Worm (Caenorhabditis elegans) whole organism, young adult: ENCODE measurements around the gene pcp-3.

Experiments
- B0035.1 ChIP-seq: sonication (generic microtip); optimal IDR thresholded peaks from 2 replicates; lab custom pipeline; 2016; ENCODE audit warnings: missing genetic modification characterization, mild to moderate bottlenecking, missing compliant biosample characterization, missing genotype, missing genetic modification reagents
- B0261.1 ChIP-seq: sonication (generic microtip); optimal IDR thresholded peaks from 2 replicates; lab custom pipeline; 2016; ENCODE audit warnings: mild to moderate bottlenecking, missing genetic modification characterization, moderate library complexity, missing compliant biosample characterization
- F52B5.7 ChIP-seq: sonication (generic microtip); optimal IDR thresholded peaks from 2 replicates; lab custom pipeline; 2016; ENCODE audit warnings: mild to moderate bottlenecking, missing genetic modification characterization, missing compliant biosample characterization
- F55B11.4 ChIP-seq: sonication (generic microtip); optimal IDR thresholded peaks from 2 replicates; lab custom pipeline; 2016; ENCODE audit warnings: missing compliant biosample characterization, missing genetic modification characterization, borderline replicate concordance; ENCODE audit not compliant: insufficient read depth
- F57A8.1 ChIP-seq: fragments of 200-800 bp; sonication (Bioruptor generic); optimal IDR thresholded peaks from 2 replicates; lab custom pipeline; 2018; ENCODE audit warnings: mild to moderate bottlenecking, missing genetic modification characterization, moderate library complexity, missing compliant biosample characterization
- K12H6.12 ChIP-seq: fragments of 200-800 bp; sonication (Bioruptor generic); optimal IDR thresholded peaks from 2 replicates; lab custom pipeline; 2018; ENCODE audit warnings: mild to moderate bottlenecking, missing genetic modification characterization, missing compliant biosample characterization
- Y53F4B.3 ChIP-seq: fragments of 200-800 bp; sonication (Bioruptor generic); IDR thresholded peaks from 2 replicates; pipeline ENCODE4 v1.3.6; 2022; ENCODE audit warnings: missing genetic modification reagents, missing genetic modification characterization, missing compliant biosample characterization
- Y53G8AR.9 ChIP-seq: fragments of 200-800 bp; sonication (Bioruptor generic); conservative IDR thresholded peaks from 2 replicates; pipeline ENCODE4 v1.3.6; 2022; ENCODE audit warnings: missing genetic modification reagents, missing genetic modification characterization, missing compliant biosample characterization
- Y67H2A.10 ChIP-seq: fragments of 200-800 bp; sonication (Bioruptor generic); conservative IDR thresholded peaks from 2 replicates; pipeline ENCODE4 v1.3.6; 2022; ENCODE audit warnings: missing genetic modification reagents, missing genetic modification characterization, missing compliant biosample characterization
- Y95B8A.8 ChIP-seq: fragments of 200-800 bp; sonication (Bioruptor generic); IDR thresholded peaks from 2 replicates; pipeline ENCODE4 v1.3.6; 2022; ENCODE audit warnings: missing genetic modification reagents, missing genetic modification characterization, missing compliant biosample characterization
- ZK185.1 ChIP-seq: sonication (generic microtip); optimal IDR thresholded peaks from 2 replicates; lab custom pipeline; 2016; ENCODE audit warnings: mild to moderate bottlenecking, missing genetic modification characterization, missing compliant biosample characterization; ENCODE audit not compliant: poor library complexity, severe bottlenecking
- akir-1 ChIP-seq: fragments of 200-800 bp; sonication (Bioruptor generic); optimal IDR thresholded peaks from 2 replicates; lab custom pipeline; 2018; ENCODE audit warnings: mild to moderate bottlenecking, missing genetic modification characterization, moderate library complexity, missing compliant biosample characterization
- ama-1 ChIP-seq, 3 experiments: fragments of 150-350 bp in 1 of 3; sonication (generic microtip) in 2 of 3; optimal IDR thresholded peaks; 2 replicates each; lab custom pipeline; 2014 to 2018; ENCODE audit warnings: missing biosample characterization in 2 of 3, missing genetic modification characterization in 2 of 3, missing genetic modification reagents in 2 of 3
- attf-5 ChIP-seq: fragments of 200-800 bp; sonication (Bioruptor generic); optimal IDR thresholded peaks from 2 replicates; lab custom pipeline; 2018; ENCODE audit warnings: mild to moderate bottlenecking, missing genetic modification characterization, missing compliant biosample characterization
- ceh-40 ChIP-seq: fragments of 200-800 bp; sonication (Bioruptor generic); IDR thresholded peaks from 2 replicates; pipeline ENCODE4 v1.3.6; 2022; ENCODE audit warnings: missing genetic modification characterization, missing compliant biosample characterization
- ceh-91 ChIP-seq: fragments of 200-800 bp; sonication (Bioruptor generic); IDR thresholded peaks from 2 replicates; pipeline ENCODE4 v1.3.6; 2022; ENCODE audit warnings: missing genetic modification reagents, missing genetic modification characterization, missing compliant biosample characterization
- chd-7 ChIP-seq: sonication (generic microtip); optimal IDR thresholded peaks from 2 replicates; lab custom pipeline; 2016; ENCODE audit warnings: mild to moderate bottlenecking, missing genetic modification characterization, moderate library complexity, missing compliant biosample characterization
- dox-1 ChIP-seq: fragments of 200-800 bp; sonication (Bioruptor generic); IDR thresholded peaks from 2 replicates; pipeline ENCODE4 v1.3.6; 2022; ENCODE audit warnings: missing genetic modification reagents, missing genetic modification characterization, missing compliant biosample characterization
- dpff-1 ChIP-seq: sonication (generic microtip); optimal IDR thresholded peaks from 2 replicates; lab custom pipeline; 2017; ENCODE audit warnings: mild to moderate bottlenecking, missing genetic modification characterization, missing compliant biosample characterization
- efl-1 ChIP-seq: fragments of 150-350 bp; optimal IDR thresholded peaks from 2 replicates; lab custom pipeline; 2014; ENCODE audit warnings: missing biosample characterization, missing genetic modification reagents, missing genetic modification characterization
- fkh-3 ChIP-seq: sonication (generic microtip); optimal IDR thresholded peaks from 2 replicates; lab custom pipeline; 2016; ENCODE audit warnings: mild to moderate bottlenecking, missing genetic modification characterization, missing compliant biosample characterization
- him-1 ChIP-seq: sonication (generic microtip); optimal IDR thresholded peaks from 2 replicates; lab custom pipeline; 2016; ENCODE audit warnings: missing genotype, missing genetic modification reagents, missing genetic modification characterization, missing compliant biosample characterization
- hlh-12 ChIP-seq: sonication (generic microtip); optimal IDR thresholded peaks from 2 replicates; lab custom pipeline; 2016; ENCODE audit warnings: missing genetic modification characterization, missing compliant biosample characterization
- hmg-1.2 ChIP-seq: fragments of 200-800 bp; sonication (Bioruptor generic); IDR thresholded peaks from 2 replicates; pipeline ENCODE4 v1.3.6; 2022; ENCODE audit warnings: missing genetic modification reagents, missing genetic modification characterization, missing compliant biosample characterization
- hmg-20 ChIP-seq: fragments of 200-800 bp; sonication (Bioruptor generic); IDR thresholded peaks from 2 replicates; pipeline ENCODE4 v1.3.6; 2022; ENCODE audit warnings: missing genetic modification reagents, missing genetic modification characterization, missing compliant biosample characterization
- lag-1 ChIP-seq: fragments of 200-800 bp; sonication (Bioruptor generic); IDR thresholded peaks from 2 replicates; pipeline ENCODE4 v1.3.6; 2022; ENCODE audit warnings: missing genetic modification reagents, missing genetic modification characterization, missing compliant biosample characterization
- lin-35 ChIP-seq, 3 experiments: fragments of 150-350 bp in 2 of 3; sonication (generic microtip) in 1 of 3; optimal IDR thresholded peaks; 2 replicates each; lab custom pipeline; 2014 to 2018; ENCODE audit warnings: missing biosample characterization in 3 of 3, missing genetic modification characterization in 3 of 3, missing genetic modification reagents in 3 of 3
- lin-54 ChIP-seq: fragments of 200-800 bp; sonication (Bioruptor generic); optimal IDR thresholded peaks from 2 replicates; lab custom pipeline; 2018; ENCODE audit warnings: mild to moderate bottlenecking, missing genetic modification characterization, missing compliant biosample characterization
- madf-10 ChIP-seq: sonication (generic microtip); optimal IDR thresholded peaks from 2 replicates; lab custom pipeline; 2016; ENCODE audit warnings: mild to moderate bottlenecking, missing genetic modification characterization, missing compliant biosample characterization
- mel-28 ChIP-seq: sonication (generic microtip); optimal IDR thresholded peaks from 2 replicates; lab custom pipeline; 2016; ENCODE audit warnings: borderline replicate concordance, mild to moderate bottlenecking, missing genetic modification characterization, missing compliant biosample characterization
- mxl-1 ChIP-seq: sonication (generic microtip); optimal IDR thresholded peaks from 2 replicates; lab custom pipeline; 2016; ENCODE audit warnings: missing genetic modification characterization, missing compliant biosample characterization
- nfya-1 ChIP-seq: sonication (generic microtip); optimal IDR thresholded peaks from 2 replicates; lab custom pipeline; 2017; ENCODE audit warnings: antibody characterized with exemption, missing compliant biosample characterization, missing genetic modification characterization, borderline replicate concordance; ENCODE audit not compliant: insufficient read depth
- nfya-2 ChIP-seq: fragments of 200-800 bp; sonication (Bioruptor generic); IDR thresholded peaks from 2 replicates; pipeline ENCODE4 v1.3.6; 2022; ENCODE audit warnings: missing genetic modification reagents, missing genetic modification characterization, missing compliant biosample characterization
- nhr-90 ChIP-seq: sonication (generic microtip); optimal IDR thresholded peaks from 2 replicates; lab custom pipeline; 2016; ENCODE audit warnings: missing genotype, mild to moderate bottlenecking, missing genetic modification characterization, missing compliant biosample characterization
- pbrm-1 ChIP-seq: fragments of 200-800 bp; sonication (Bioruptor generic); IDR thresholded peaks from 2 replicates; pipeline ENCODE4 v1.3.6; 2022; ENCODE audit warnings: missing genetic modification reagents, missing genetic modification characterization, missing compliant biosample characterization
- rcor-1 ChIP-seq: fragments of 200-800 bp; sonication (Bioruptor generic); IDR thresholded peaks from 2 replicates; pipeline ENCODE4 v1.3.6; 2022; ENCODE audit warnings: missing genetic modification reagents, missing genetic modification characterization, missing compliant biosample characterization
- rpc-1 ChIP-seq, 2 experiments: fragments of 150-350 bp in 1 of 2; sonication (generic microtip) in 1 of 2; optimal IDR thresholded peaks; 2 replicates each; lab custom pipeline; 2014 to 2018; ENCODE audit warnings: missing biosample characterization in 1 of 2, missing genetic modification characterization in 1 of 2, missing genetic modification reagents in 1 of 2, missing genotype in 1 of 2
- sdz-38 ChIP-seq: sonication (generic microtip); optimal IDR thresholded peaks from 2 replicates; lab custom pipeline; 2016; ENCODE audit warnings: missing genotype, missing genetic modification characterization, missing compliant biosample characterization
- snpc-3.4 ChIP-seq: sonication (generic microtip); optimal IDR thresholded peaks from 2 replicates; lab custom pipeline; 2017; ENCODE audit warnings: missing genetic modification characterization, mild to moderate bottlenecking, missing compliant biosample characterization, antibody characterized with exemption, moderate library complexity, missing genotype, missing genetic modification reagents
- tbp1 ChIP-seq: fragments of 200-800 bp; sonication (Bioruptor generic); optimal IDR thresholded peaks from 2 replicates; lab custom pipeline; 2018; ENCODE audit warnings: mild to moderate bottlenecking, missing genetic modification characterization, missing compliant biosample characterization
- tlf-1 ChIP-seq: fragments of 200-800 bp; sonication (Bioruptor generic); optimal IDR thresholded peaks from 2 replicates; lab custom pipeline; 2018; ENCODE audit warnings: mild to moderate bottlenecking, missing genetic modification characterization, missing compliant biosample characterization
- unc-62 ChIP-seq: fragments of 150-350 bp; optimal IDR thresholded peaks from 2 replicates; lab custom pipeline; 2014; ENCODE audit warnings: missing biosample characterization, missing genetic modification reagents, missing genetic modification characterization
- zim-3 ChIP-seq: sonication (generic microtip); optimal IDR thresholded peaks from 2 replicates; lab custom pipeline; 2017; ENCODE audit warnings: mild to moderate bottlenecking, missing genetic modification characterization, moderate library complexity, missing compliant biosample characterization
- ztf-18 ChIP-seq: sonication (generic microtip); optimal IDR thresholded peaks from 2 replicates; lab custom pipeline; 2016; ENCODE audit warnings: missing genotype, mild to moderate bottlenecking, missing genetic modification characterization, missing compliant biosample characterization
- ztf-3 ChIP-seq: fragments of 200-800 bp; sonication (Bioruptor generic); optimal IDR thresholded peaks from 2 replicates; lab custom pipeline; 2018; ENCODE audit warnings: mild to moderate bottlenecking, missing genetic modification characterization, missing compliant biosample characterization

pcp-3 gene

ce11 chrIV:9191183-9191582 lies 32.4 kb upstream of the pcp-3 start (continued):
- TF ChIP-seq akir-1 (GFP tag; lab: Kevin White, UChicago): no peak
- no peak for TF ChIP-seq chd-7
- no peak for TF ChIP-seq ztf-3 (GFP tag; lab: Kevin White, UChicago)
- TF ChIP-seq ceh-91 (GFP tag; lab: Robert Waterston, UW): no peak
- TF ChIP-seq lin-35 (GFP tag; optimal IDR thresholded peaks at IDR 0.05; lab: Kevin White, UChicago): no peak
- no peak for TF ChIP-seq attf-5 (GFP tag; lab: Kevin White, UChicago)
- no peak for TF ChIP-seq mel-28
- no peak for TF ChIP-seq nfya-2
- no peak for TF ChIP-seq F57A8.1 (GFP tag; lab: Kevin White, UChicago)
- no peak for TF ChIP-seq sdz-38 (tag; lab: Kevin White, UChicago)
- no peak for TF ChIP-seq lag-1 (GFP tag; lab: Robert Waterston, UW)
- no peak for TF ChIP-seq lin-54 (GFP tag; lab: Kevin White, UChicago)
- TF ChIP-seq nhr-90 (tag; lab: Kevin White, UChicago): peak; percentile 85
- TF ChIP-seq rcor-1 (GFP tag; lab: Robert Waterston, UW): no peak
- TF ChIP-seq tbp1 (GFP tag; lab: Kevin White, UChicago): peak; percentile 98

- TF ChIP-seq ama-1 (optimal IDR thresholded peaks at IDR 0.05; lab: Kevin White, UChicago) (no peak), ama-1 (GFP tag; optimal IDR thresholded peaks at IDR 0.05; lab: Kevin White, UChicago) (no peak), hlh-12 (tag; lab: Kevin White, UChicago) (no peak), tbp1 (GFP tag; lab: Kevin White, UChicago) (no peak), hmg-20 (GFP tag; lab: Robert Waterston, UW) (no peak), F55B11.4 (no peak)
These were observed 25.7 kb upstream of the pcp-3 start, which contains the start of gene C07C7.1 for ce11 chrIV:9184547-9184946. Gene C07C7.1 (plus strand): TSS chrIV:9184847.

- no peak for TF ChIP-seq pbrm-1 (GFP tag; lab: Robert Waterston, UW)
- no peak for TF ChIP-seq hmg-1.2
- no peak for TF ChIP-seq nfya-1 (tag; lab: Kevin White, UChicago)
- no peak for TF ChIP-seq Y67H2A.10 (GFP tag; lab: Robert Waterston, UW)
- no peak for TF ChIP-seq him-1
- TF ChIP-seq rpc-1 (optimal IDR thresholded peaks at IDR 0.05; lab: Kevin White, UChicago): no peak
- TF ChIP-seq rpc-1 (tag; optimal IDR thresholded peaks at IDR 0.05; lab: Kevin White, UChicago): no peak
- TF ChIP-seq B0035.1 (tag; lab: Kevin White, UChicago): no peak
- no peak for TF ChIP-seq mxl-1 (tag; lab: Kevin White, UChicago)
- TF ChIP-seq ceh-91 (GFP tag; lab: Robert Waterston, UW): no peak
- TF ChIP-seq ZK185.1: no peak
- no peak for TF ChIP-seq zim-3 (tag; lab: Kevin White, UChicago)
- no peak for TF ChIP-seq akir-1 (GFP tag; lab: Kevin White, UChicago)
- no peak for TF ChIP-seq lag-1 (GFP tag; lab: Robert Waterston, UW)
- TF ChIP-seq Y95B8A.8 (GFP tag; lab: Robert Waterston, UW): no peak
- TF ChIP-seq snpc-3.4 (tag; lab: Kevin White, UChicago): no peak
- no peak for TF ChIP-seq K12H6.12 (tag; lab: Kevin White, UChicago)
- no peak for TF ChIP-seq fkh-3 (tag; lab: Kevin White, UChicago)
- TF ChIP-seq dox-1: no peak
These were observed 10.9 kb upstream of the pcp-3 start for ce11 chrIV:9169764-9170163.

- TF ChIP-seq ztf-18 (tag; lab: Kevin White, UChicago) (no peak), F52B5.7 (tag; lab: Kevin White, UChicago) (no peak), dpff-1 (no peak), B0261.1 (no peak), Y53G8AR.9 (GFP tag; lab: Robert Waterston, UW) (no peak), ceh-40 (GFP tag; lab: Robert Waterston, UW) (no peak), unc-62 (GFP tag; lab: Kevin White, UChicago) (no peak), F57A8.1 (GFP tag; lab: Kevin White, UChicago) (no peak), madf-10 (no peak), akir-1 (GFP tag; lab: Kevin White, UChicago) (no peak), Y53F4B.3 (GFP tag; lab: Robert Waterston, UW) (no peak), ZK185.1 (no peak), efl-1 (GFP tag; lab: Kevin White, UChicago) (no peak), tlf-1 (GFP tag; lab: Kevin White, UChicago) (no peak)
These were observed 6.9 kb upstream of the pcp-3 start, which contains the start of gene C07C7.3 for ce11 chrIV:9165681-9166080. Gene C07C7.3 (plus strand): TSS chrIV:9166051.
